Worm (Caenorhabditis elegans): ENCODE measurements around the gene rsp-7.

The rsp-7 gene

DNA sequence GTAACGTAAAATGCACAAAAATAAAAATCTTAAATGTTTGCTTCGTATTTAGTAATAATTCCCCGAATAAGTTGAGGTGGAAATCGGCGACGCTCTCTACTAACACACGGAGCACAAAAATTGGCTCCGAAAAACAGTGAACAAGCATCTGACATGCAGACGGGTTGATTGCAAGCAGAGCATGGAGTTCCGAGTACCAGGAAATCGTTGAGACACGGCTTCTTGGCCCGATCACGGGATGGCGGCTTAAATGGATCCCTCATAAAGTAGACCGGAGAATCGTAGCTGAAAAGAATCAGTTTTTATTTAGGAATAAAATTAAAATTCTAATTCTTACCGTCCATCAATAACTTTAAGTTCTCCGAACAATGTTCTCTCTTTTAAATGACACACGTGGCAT lies 3.3 kb downstream of the rsp-7 start:
- TF ChIP-seq hlh-6 (tag; optimal IDR thresholded peaks at IDR 0.05) = no peak
- TF ChIP-seq Y22D7AL.16 (tag; optimal IDR thresholded peaks at IDR 0.05) = no peak
- no peak for TF ChIP-seq hlh-13 (GFP tag; optimal IDR thresholded peaks at IDR 0.05)
- TF ChIP-seq gmeb-2 (tag; optimal IDR thresholded peaks at IDR 0.05) = no peak
- no peak for TF ChIP-seq elt-2 (tag; optimal IDR thresholded peaks at IDR 0.05)
- TF ChIP-seq ztf-16 (tag; optimal IDR thresholded peaks at IDR 0.05) = no peak
- no peak for TF ChIP-seq ahr-1 (tag; optimal IDR thresholded peaks at IDR 0.05)
- TF ChIP-seq odd-2 (tag; optimal IDR thresholded peaks at IDR 0.05) = no peak
- no peak for TF ChIP-seq T23F11.4 (GFP tag; optimal IDR thresholded peaks at IDR 0.05)
- no peak for TF ChIP-seq ceh-48 (tag; optimal IDR thresholded peaks at IDR 0.05)
- TF ChIP-seq che-1 (tag; optimal IDR thresholded peaks at IDR 0.05) = no peak
- no peak for TF ChIP-seq unc-42 (tag; optimal IDR thresholded peaks at IDR 0.05)
- no peak for TF ChIP-seq lin-11 (tag; optimal IDR thresholded peaks at IDR 0.05)
- no peak for TF ChIP-seq pha-4 (tag; optimal IDR thresholded peaks at IDR 0.05)
- no peak for TF ChIP-seq mec-3 (tag; optimal IDR thresholded peaks at IDR 0.05; ENCODE audit: borderline replicate concordance)
- no peak for TF ChIP-seq C38D4.7 (GFP tag; optimal IDR thresholded peaks at IDR 0.05)

DNA sequence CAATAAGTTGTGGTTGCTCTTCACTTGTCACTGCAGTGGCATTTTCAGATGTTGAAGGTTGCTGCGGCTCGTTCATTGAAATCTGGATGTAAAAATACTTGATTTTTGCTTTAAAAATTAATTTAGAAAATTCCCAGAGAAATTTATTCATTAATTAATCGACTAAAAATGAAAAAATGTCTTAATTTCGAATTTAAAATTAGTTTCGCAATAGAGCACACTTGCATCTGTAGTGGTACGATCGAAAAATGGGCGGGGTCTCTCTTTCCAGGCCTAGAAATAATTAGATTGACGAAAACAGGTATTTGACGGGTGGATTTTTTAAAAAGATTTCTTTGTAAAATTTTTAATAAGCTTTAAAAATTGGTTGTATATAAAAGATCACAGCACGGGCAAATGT lies 3.7 kb downstream of the rsp-7 start, which contains the start of gene D2089.8:
Gene D2089.8, minus strand, starts transcription at position 84 of the 400 bp plus-strand sequence.
- TF ChIP-seq ceh-2 (tag; optimal IDR thresholded peaks at IDR 0.05) (no peak), unc-42 (tag; optimal IDR thresholded peaks at IDR 0.05) (peak; percentile 43), ceh-48 (tag; optimal IDR thresholded peaks at IDR 0.05) (peak; percentile 4), ceh-14 (tag; optimal IDR thresholded peaks at IDR 0.05) (peak; percentile 34)

DNA sequence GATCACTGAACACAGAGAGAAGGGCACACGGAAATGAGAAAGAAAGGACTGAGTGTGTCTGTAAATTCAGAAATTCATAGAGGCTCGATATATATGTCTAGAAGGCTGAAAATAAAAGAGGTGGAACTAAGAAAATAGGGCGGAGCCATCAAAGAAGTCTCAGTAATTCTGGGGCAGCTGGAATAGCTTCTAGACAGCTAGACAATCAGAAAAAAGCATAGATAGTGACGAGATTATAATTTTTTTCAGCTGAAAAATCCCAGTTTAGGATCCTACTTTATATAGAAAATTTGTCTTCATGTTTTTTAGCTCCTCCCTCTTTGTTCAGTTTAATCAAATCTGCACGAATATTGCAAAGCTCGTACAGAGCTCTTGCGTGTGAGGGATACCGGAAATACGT lies 6.0 kb downstream of the rsp-7 start, which contains the start of gene D2089.3:
Gene D2089.3, minus strand, starts transcription at position 101 of the 400 bp plus-strand sequence.
- TF ChIP-seq ceh-6 (GFP tag; optimal IDR thresholded peaks at IDR 0.05) (no peak), elt-2 (tag; optimal IDR thresholded peaks at IDR 0.05) (no peak), lin-11 (tag; optimal IDR thresholded peaks at IDR 0.05) (no peak), ceh-22 (tag; optimal IDR thresholded peaks at IDR 0.05) (no peak), pqm-1 (tag; optimal IDR thresholded peaks at IDR 0.05) (no peak), ztf-16 (tag; optimal IDR thresholded peaks at IDR 0.05) (no peak), Y22D7AL.16 (tag; optimal IDR thresholded peaks at IDR 0.05) (no peak)

DNA sequence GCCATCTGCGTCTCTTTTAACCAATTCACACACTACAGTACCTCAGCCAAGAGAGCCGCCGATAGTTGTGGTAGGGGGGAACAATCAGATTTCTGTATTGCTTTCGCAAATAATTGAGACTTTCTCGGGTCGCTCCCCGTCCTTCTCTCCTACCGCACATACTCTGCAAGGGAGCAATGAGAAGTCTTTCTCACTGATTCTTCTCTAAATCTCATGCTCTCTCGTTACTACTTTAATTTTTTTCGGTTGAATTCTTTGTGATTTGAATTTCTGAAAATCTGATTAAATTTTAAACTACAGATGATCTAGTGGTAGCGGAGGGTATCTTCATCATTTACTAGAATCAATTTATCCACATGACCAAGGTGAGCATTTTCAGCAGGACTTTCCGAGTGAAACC lies 16.3 kb downstream of the rsp-7 start, which contains the start of gene ptb-1:
Gene ptb-1, plus strand, starts transcription at position 301 of the 400 bp plus-strand sequence.
- TF ChIP-seq ceh-45 (GFP tag; IDR thresholded peaks at IDR 0.05) (no peak), ceh-14 (tag; optimal IDR thresholded peaks at IDR 0.05) (no peak), pag-3 (tag; optimal IDR thresholded peaks at IDR 0.05; ENCODE audit: borderline replicate concordance) (no peak), eyg-1 (tag; optimal IDR thresholded peaks at IDR 0.05) (no peak), tbx-2 (tag; optimal IDR thresholded peaks at IDR 0.05) (no peak), ceh-2 (tag; optimal IDR thresholded peaks at IDR 0.05) (no peak), unc-86 (tag; optimal IDR thresholded peaks at IDR 0.05) (no peak), fax-1 (tag; optimal IDR thresholded peaks at IDR 0.05) (no peak), lin-11 (tag; optimal IDR thresholded peaks at IDR 0.05) (no peak), nhr-11 (tag; optimal IDR thresholded peaks at IDR 0.05) (no peak), ceh-18 (tag; optimal IDR thresholded peaks at IDR 0.05) (no peak), pros-1 (tag; optimal IDR thresholded peaks at IDR 0.05) (no peak), zip-5 (tag; optimal IDR thresholded peaks at IDR 0.05) (no peak), Y22D7AL.16 (tag; optimal IDR thresholded peaks at IDR 0.05) (no peak), hlh-13 (GFP tag; optimal IDR thresholded peaks at IDR 0.05) (no peak), syd-9 (tag; optimal IDR thresholded peaks at IDR 0.05) (no peak), lim-6 (tag; optimal IDR thresholded peaks at IDR 0.05) (no peak), K02D7.2 (tag; optimal IDR thresholded peaks at IDR 0.05) (no peak)

DNA sequence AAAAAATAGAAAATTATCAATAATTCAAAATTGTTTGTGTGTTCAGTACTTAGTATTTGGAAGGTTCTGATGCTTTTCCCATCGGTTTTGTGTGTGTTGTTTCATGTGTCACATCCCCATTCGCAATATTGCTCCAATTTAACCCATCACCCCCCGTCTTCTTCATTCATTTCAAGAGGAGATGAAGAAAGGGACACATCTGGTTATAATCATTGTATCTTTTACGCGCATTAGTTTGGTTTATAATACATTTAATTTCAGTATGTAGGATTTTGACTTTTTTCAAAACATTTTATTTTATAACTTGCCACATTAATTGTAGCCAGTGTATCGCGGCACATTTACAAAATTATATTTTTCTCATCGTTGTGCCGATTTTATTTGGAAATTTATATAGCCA lies 21.1 kb downstream of the rsp-7 start:
- TF ChIP-seq unc-55 (GFP tag; optimal IDR thresholded peaks at IDR 0.05) = no peak
- TF ChIP-seq ceh-14 (tag; optimal IDR thresholded peaks at IDR 0.05) = no peak
- TF ChIP-seq ahr-1 (tag; optimal IDR thresholded peaks at IDR 0.05) = no peak
- TF ChIP-seq ceh-2 (tag; optimal IDR thresholded peaks at IDR 0.05) = no peak
- no peak for TF ChIP-seq elt-4 (tag; optimal IDR thresholded peaks at IDR 0.05)
- no peak for TF ChIP-seq ceh-19 (GFP tag; optimal IDR thresholded peaks at IDR 0.05)
- no peak for TF ChIP-seq ttx-3 (tag; optimal IDR thresholded peaks at IDR 0.05)
- no peak for TF ChIP-seq ceh-9 (tag; optimal IDR thresholded peaks at IDR 0.05)
- no peak for TF ChIP-seq sox-4 (tag; optimal IDR thresholded peaks at IDR 0.05)
